Worm (Caenorhabditis elegans) whole organism, L3 larva: ENCODE results near the gene Y17D7C.6.

ENCODE experiments used
- ZK546.5 ChIP-seq: sonication (generic microtip); optimal IDR thresholded peaks from 2 replicates; lab custom pipeline; 2017; ENCODE audit warnings: missing biosample characterization, missing genetic modification characterization
- lin-39 ChIP-seq: fragments of 150-350 bp; optimal IDR thresholded peaks from 2 replicates; lab custom pipeline; 2018; ENCODE audit warnings: missing biosample characterization, missing genetic modification reagents, missing genetic modification characterization
- nhr-11 ChIP-seq: fragments of 150-350 bp; optimal IDR thresholded peaks from 2 replicates; lab custom pipeline; 2014; ENCODE audit warnings: missing biosample characterization, missing genetic modification characterization
- unc-62 ChIP-seq: fragments of 150-350 bp; sonication (generic microtip); optimal IDR thresholded peaks from 4 replicates; lab custom pipeline; 2014; ENCODE audit warnings: missing biosample characterization, missing genetic modification reagents, missing genetic modification characterization
- zag-1 ChIP-seq: fragments of 150-350 bp; optimal IDR thresholded peaks from 2 replicates; lab custom pipeline; 2014; ENCODE audit warnings: missing biosample characterization, missing genetic modification characterization
- ztf-11 ChIP-seq: fragments of 150-350 bp; optimal IDR thresholded peaks from 2 replicates; lab custom pipeline; 2014; ENCODE audit warnings: missing biosample characterization, missing genetic modification characterization

DNA sequence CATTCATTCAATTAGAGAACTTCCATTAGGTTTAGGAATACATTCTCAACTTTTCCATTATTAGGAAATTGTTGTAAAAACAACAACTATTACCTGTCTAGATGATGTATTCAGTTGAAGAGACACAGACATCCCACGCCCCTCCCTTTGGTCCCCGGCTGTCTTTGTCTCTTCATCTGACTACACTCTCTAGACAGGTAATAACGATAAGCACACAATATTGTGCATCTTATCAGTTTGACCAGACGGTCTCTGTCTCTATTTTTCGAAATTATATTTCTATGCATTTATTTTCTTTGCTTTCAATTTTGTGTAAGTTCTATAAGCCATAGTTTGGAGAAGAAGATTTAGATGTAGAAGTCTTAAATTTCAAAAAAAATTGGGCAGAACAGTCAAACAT, 8.3 kb upstream of the Y17D7C.6 start, which contains the start of gene Y69H2.9:
- TF ChIP-seq ZK546.5 (tag; lab: Kevin White, UChicago) (no peak), ztf-11 (tag; lab: Kevin White, UChicago) (no peak), nhr-11 (tag; lab: Kevin White, UChicago) (no peak), unc-62 (GFP tag; lab: Kevin White, UChicago) (no peak), zag-1 (tag; lab: Kevin White, UChicago) (no peak), lin-39 (tag; lab: Kevin White, UChicago) (no peak)
